Worm (Caenorhabditis elegans): ENCODE data around the gene C17H12.6.

The C17H12.6 gene

ce11 chrIV:6789950-6790349 is 32.4 kb downstream of the C17H12.6 start:
- no peak for TF ChIP-seq flh-1 (GFP tag; optimal IDR thresholded peaks at IDR 0.05)
- no peak for TF ChIP-seq lsy-2 (tag; optimal IDR thresholded peaks at IDR 0.05)
- TF ChIP-seq nhr-28 (tag; optimal IDR thresholded peaks at IDR 0.05) = no peak
- no peak for TF ChIP-seq sptf-1 (tag; optimal IDR thresholded peaks at IDR 0.05)
- no peak for TF ChIP-seq unc-39 (tag; optimal IDR thresholded peaks at IDR 0.05)
- TF ChIP-seq zip-8 (tag; optimal IDR thresholded peaks at IDR 0.05) = no peak
- no peak for TF ChIP-seq nhr-76 (tag; optimal IDR thresholded peaks at IDR 0.05)
- no peak for TF ChIP-seq nhr-237 (tag; optimal IDR thresholded peaks at IDR 0.05)
- TF ChIP-seq sem-2 (GFP tag; optimal IDR thresholded peaks at IDR 0.05) = no peak

ce11 chrIV:6785873-6786272 is 36.4 kb downstream of the C17H12.6 start:
- no peak for TF ChIP-seq nhr-2 (tag; optimal IDR thresholded peaks at IDR 0.05)
- TF ChIP-seq lsy-2 (tag; optimal IDR thresholded peaks at IDR 0.05) = no peak
- no peak for TF ChIP-seq pha-4 (tag; optimal IDR thresholded peaks at IDR 0.05)
- TF ChIP-seq nhr-237 (tag; optimal IDR thresholded peaks at IDR 0.05) = peak; percentile 49
- no peak for TF ChIP-seq ceh-39 (tag; optimal IDR thresholded peaks at IDR 0.05)
- TF ChIP-seq snpc-4 (tag; optimal IDR thresholded peaks at IDR 0.05) = no peak
- TF ChIP-seq ztf-11 (tag; optimal IDR thresholded peaks at IDR 0.05) = no peak
- no peak for TF ChIP-seq nhr-76 (tag; optimal IDR thresholded peaks at IDR 0.05)
- TF ChIP-seq unc-62 (GFP tag; optimal IDR thresholded peaks at IDR 0.05) = no peak
- peak; percentile 80 for TF ChIP-seq unc-120 (tag; optimal IDR thresholded peaks at IDR 0.05; ENCODE audit: poor library complexity, severe bottlenecking)
- no peak for TF ChIP-seq ceh-43 (GFP tag; optimal IDR thresholded peaks at IDR 0.05)
- no peak for TF ChIP-seq M03D4.4 (tag; optimal IDR thresholded peaks at IDR 0.05)
- no peak for TF ChIP-seq tbx-8 (GFP tag; optimal IDR thresholded peaks at IDR 0.05)
- TF ChIP-seq elt-1 (tag; optimal IDR thresholded peaks at IDR 0.05; ENCODE audit: borderline replicate concordance, insufficient read depth) = no peak
- TF ChIP-seq zip-8 (tag; optimal IDR thresholded peaks at IDR 0.05) = no peak
- TF ChIP-seq ces-1 (GFP tag; optimal IDR thresholded peaks at IDR 0.05) = peak; percentile 35
- no peak for TF ChIP-seq bed-3 (GFP tag; optimal IDR thresholded peaks at IDR 0.05)
- TF ChIP-seq nhr-12 (tag; optimal IDR thresholded peaks at IDR 0.05) = no peak
- TF ChIP-seq ceh-83 (GFP tag; optimal IDR thresholded peaks at IDR 0.05) = no peak
- no peak for TF ChIP-seq nhr-28 (tag; optimal IDR thresholded peaks at IDR 0.05)
- no peak for TF ChIP-seq elt-3 (tag; optimal IDR thresholded peaks at IDR 0.05)
- TF ChIP-seq drap-1 (GFP tag; optimal IDR thresholded peaks at IDR 0.05) = no peak
- no peak for TF ChIP-seq hlh-1 (tag; optimal IDR thresholded peaks at IDR 0.05)
- no peak for TF ChIP-seq lin-32 (GFP tag; optimal IDR thresholded peaks at IDR 0.05)
- TF ChIP-seq mls-2 (tag; optimal IDR thresholded peaks at IDR 0.05) = no peak
- TF ChIP-seq cnd-1 (tag; optimal IDR thresholded peaks at IDR 0.05) = no peak
- TF ChIP-seq unc-39 (tag; optimal IDR thresholded peaks at IDR 0.05) = no peak
- TF ChIP-seq lin-13 (tag; optimal IDR thresholded peaks at IDR 0.05) = no peak
- no peak for TF ChIP-seq sptf-1 (tag; optimal IDR thresholded peaks at IDR 0.05)
- TF ChIP-seq blmp-1 (tag; optimal IDR thresholded peaks at IDR 0.05) = no peak
- TF ChIP-seq sem-2 (GFP tag; optimal IDR thresholded peaks at IDR 0.05) = no peak
- TF ChIP-seq mep-1 (tag; optimal IDR thresholded peaks at IDR 0.05) = peak; percentile 25

- no peak for TF ChIP-seq nhr-28 (tag; optimal IDR thresholded peaks at IDR 0.05)
- TF ChIP-seq M03D4.4 (tag; optimal IDR thresholded peaks at IDR 0.05) = no peak
- TF ChIP-seq hlh-1 (tag; optimal IDR thresholded peaks at IDR 0.05) = peak; percentile 41
- no peak for TF ChIP-seq elt-3 (tag; optimal IDR thresholded peaks at IDR 0.05)
- TF ChIP-seq pha-4 (tag; optimal IDR thresholded peaks at IDR 0.05) = peak; percentile 38
- TF ChIP-seq cnd-1 (tag; optimal IDR thresholded peaks at IDR 0.05) = no peak
- no peak for TF ChIP-seq lin-32 (GFP tag; optimal IDR thresholded peaks at IDR 0.05)
- TF ChIP-seq ham-2 (GFP tag; optimal IDR thresholded peaks at IDR 0.05) = peak; percentile 91
- TF ChIP-seq flh-1 (GFP tag; optimal IDR thresholded peaks at IDR 0.05) = no peak
- TF ChIP-seq blmp-1 (tag; optimal IDR thresholded peaks at IDR 0.05) = no peak
- TF ChIP-seq unc-120 (tag; optimal IDR thresholded peaks at IDR 0.05; ENCODE audit: poor library complexity, severe bottlenecking) = peak; percentile 77
Measured at ce11 chrIV:6785151-6785550, 37.2 kb downstream of the C17H12.6 start, which contains the start of gene dyci-1. dyci-1 (minus strand) TSS chrIV:6785272.

ce11 chrIV:6777156-6777555 is 45.1 kb downstream of the C17H12.6 start:
- TF ChIP-seq elt-3 (tag; optimal IDR thresholded peaks at IDR 0.05) (no peak), ceh-83 (GFP tag; optimal IDR thresholded peaks at IDR 0.05) (no peak), unc-39 (tag; optimal IDR thresholded peaks at IDR 0.05) (no peak), sem-2 (GFP tag; optimal IDR thresholded peaks at IDR 0.05) (no peak), lin-32 (GFP tag; optimal IDR thresholded peaks at IDR 0.05) (no peak), elt-1 (tag; optimal IDR thresholded peaks at IDR 0.05; ENCODE audit: borderline replicate concordance, insufficient read depth) (no peak), mab-5 (tag; optimal IDR thresholded peaks at IDR 0.05) (no peak), blmp-1 (tag; optimal IDR thresholded peaks at IDR 0.05) (no peak), nhr-2 (tag; optimal IDR thresholded peaks at IDR 0.05) (no peak), zip-8 (tag; optimal IDR thresholded peaks at IDR 0.05) (no peak), lin-13 (tag; optimal IDR thresholded peaks at IDR 0.05) (no peak), cnd-1 (tag; optimal IDR thresholded peaks at IDR 0.05) (no peak), unc-120 (tag; optimal IDR thresholded peaks at IDR 0.05; ENCODE audit: poor library complexity, severe bottlenecking) (no peak), ceh-39 (tag; optimal IDR thresholded peaks at IDR 0.05) (no peak), mls-2 (tag; optimal IDR thresholded peaks at IDR 0.05) (no peak), nhr-237 (tag; optimal IDR thresholded peaks at IDR 0.05) (no peak), bed-3 (GFP tag; optimal IDR thresholded peaks at IDR 0.05) (no peak)

Data from whole organism, mixed stage, embryonic.